Fruit fly (Drosophila melanogaster): ENCODE measurements around the gene CG46440.

dm6 chrX:15818608-15819184 is 38.9 kb downstream of the CG46440 start:
- no peak for TF ChIP-seq pan (optimal IDR thresholded peaks at IDR 0.05)
- TF ChIP-seq Dfd (GFP tag; optimal IDR thresholded peaks at IDR 0.05) = no peak
- no peak for TF ChIP-seq lola (GFP tag; optimal IDR thresholded peaks at IDR 0.05)
- TF ChIP-seq Mio (GFP tag; optimal IDR thresholded peaks at IDR 0.05) = no peak
- TF ChIP-seq fru (GFP tag; optimal IDR thresholded peaks at IDR 0.05) = no peak

Measured in whole organism, wandering third instar larva.